Worm (Caenorhabditis elegans) whole organism, L4 larva: ENCODE data around the gene sulp-5.
A peak's percentile ranks its signal among the peaks of the same experiment; 100 is the strongest.

ENCODE experiments used
- D1046.2 ChIP-seq: fragments of 200-800 bp; sonication (Bioruptor generic); IDR thresholded peaks from 2 replicates; pipeline ENCODE4 v1.3.6; 2022; ENCODE audit warnings: missing genetic modification characterization, missing compliant biosample characterization
- F37D6.2 ChIP-seq: sonication (generic microtip); optimal IDR thresholded peaks from 2 replicates; lab custom pipeline; 2016; ENCODE audit warnings: mild to moderate bottlenecking, missing genetic modification characterization, missing compliant biosample characterization
- F49E8.2 ChIP-seq: sonication (generic microtip); optimal IDR thresholded peaks from 2 replicates; lab custom pipeline; 2016; ENCODE audit warnings: missing compliant biosample characterization, mild to moderate bottlenecking, missing genetic modification characterization, borderline replicate concordance
- T20F7.1 ChIP-seq: fragments of 200-800 bp; sonication (Bioruptor generic); optimal IDR thresholded peaks from 2 replicates; lab custom pipeline; 2018; ENCODE audit warnings: mild to moderate bottlenecking, missing genetic modification characterization, missing compliant biosample characterization
- Y48G9A.11 ChIP-seq: fragments of 200-800 bp; sonication (Bioruptor generic); IDR thresholded peaks from 2 replicates; pipeline ENCODE4 v1.3.6; 2022; ENCODE audit warnings: missing genetic modification reagents, missing genetic modification characterization, missing compliant biosample characterization
- ZK546.5 ChIP-seq, 2 experiments: sonication (generic microtip); optimal IDR thresholded peaks; 2 replicates each; lab custom pipeline; 2017; ENCODE audit warnings: missing biosample characterization in 2 of 2, missing genetic modification characterization in 2 of 2
- aha-1 ChIP-seq: fragments of 150-350 bp; peaks from one replicate; lab custom pipeline; 2014; ENCODE audit warnings: missing biosample characterization, missing genetic modification characterization
- ceh-20 ChIP-seq: fragments of 200-800 bp; sonication (Bioruptor generic); IDR thresholded peaks from 2 replicates; pipeline ENCODE4 v1.3.6; 2022; ENCODE audit warnings: missing genetic modification reagents, missing genetic modification characterization, missing compliant biosample characterization
- ceh-28 ChIP-seq: fragments of 150-350 bp; optimal IDR thresholded peaks from 2 replicates; lab custom pipeline; 2014; ENCODE audit warnings: missing biosample characterization, missing genetic modification reagents, missing genetic modification characterization
- ceh-62 ChIP-seq: sonication (generic microtip); optimal IDR thresholded peaks from 2 replicates; lab custom pipeline; 2017; ENCODE audit warnings: missing biosample characterization, missing genetic modification characterization
- ceh-82 ChIP-seq: sonication (generic microtip); optimal IDR thresholded peaks from 2 replicates; lab custom pipeline; 2017; ENCODE audit warnings: missing biosample characterization, missing genetic modification characterization
- ces-1 ChIP-seq: fragments of 150-350 bp; sonication (generic microtip); optimal IDR thresholded peaks from 4 replicates; lab custom pipeline; 2014; ENCODE audit warnings: missing biosample characterization, missing genetic modification reagents, missing genetic modification characterization
- cey-2 ChIP-seq: sonication (generic microtip); optimal IDR thresholded peaks from 3 replicates; lab custom pipeline; 2017; ENCODE audit warnings: missing genetic modification characterization, mild to moderate bottlenecking, missing compliant biosample characterization, antibody characterized with exemption, borderline replicate concordance; ENCODE audit not compliant: insufficient read depth
- daf-12 ChIP-seq: fragments of 150-350 bp; optimal IDR thresholded peaks from 2 replicates; lab custom pipeline; 2014; ENCODE audit warnings: missing biosample characterization, missing genetic modification reagents, missing genetic modification characterization
- dmd-8 ChIP-seq: fragments of 200-800 bp; sonication (Bioruptor generic); IDR thresholded peaks from 2 replicates; pipeline ENCODE4 v1.3.6; 2022; ENCODE audit warnings: missing genetic modification characterization, missing compliant biosample characterization
- duxl-1 ChIP-seq: sonication (generic microtip); optimal IDR thresholded peaks from 2 replicates; lab custom pipeline; 2016; ENCODE audit warnings: mild to moderate bottlenecking, missing genetic modification characterization, moderate library complexity, missing compliant biosample characterization; ENCODE audit not compliant: poor library complexity
- fkh-10 ChIP-seq: fragments of 150-350 bp; optimal IDR thresholded peaks from 2 replicates; lab custom pipeline; 2014; ENCODE audit warnings: missing biosample characterization, missing genetic modification reagents, missing genetic modification characterization
- fos-1 ChIP-seq: fragments of 150-350 bp; optimal IDR thresholded peaks from 2 replicates; lab custom pipeline; 2014; ENCODE audit warnings: missing biosample characterization, missing genetic modification characterization
- hif-1 ChIP-seq, 2 experiments: sonication (generic microtip); optimal IDR thresholded peaks; 2 replicates each; lab custom pipeline; 2016 to 2017; ENCODE audit warnings: missing compliant biosample characterization in 2 of 2, missing genetic modification characterization in 2 of 2, missing genetic modification reagents in 2 of 2, missing genotype in 2 of 2, mild to moderate bottlenecking in 1 of 2
- hlh-11 ChIP-seq: fragments of 200-800 bp; sonication (Bioruptor generic); optimal IDR thresholded peaks from 2 replicates; lab custom pipeline; 2018; ENCODE audit warnings: mild to moderate bottlenecking, missing genetic modification characterization, missing compliant biosample characterization
- hlh-30 ChIP-seq: sonication (generic microtip); optimal IDR thresholded peaks from 2 replicates; lab custom pipeline; 2017; ENCODE audit warnings: antibody characterized with exemption, mild to moderate bottlenecking, missing genetic modification characterization, missing compliant biosample characterization; ENCODE audit not compliant: insufficient read depth
- jun-1 ChIP-seq: fragments of 150-350 bp; optimal IDR thresholded peaks from 2 replicates; lab custom pipeline; 2014; ENCODE audit warnings: missing biosample characterization, missing genetic modification reagents, missing genetic modification characterization
- lin-15B ChIP-seq: fragments of 150-350 bp; sonication (generic microtip); optimal IDR thresholded peaks from 3 replicates; lab custom pipeline; 2014; ENCODE audit warnings: missing biosample characterization, missing genetic modification characterization
- lin-29 ChIP-seq: fragments of 200-800 bp; sonication (Bioruptor generic); IDR thresholded peaks from 2 replicates; pipeline ENCODE4 v1.3.6; 2022; ENCODE audit warnings: missing genetic modification reagents, missing genetic modification characterization, missing compliant biosample characterization
- lsy-2 ChIP-seq, 2 experiments: fragments of 150-350 bp in 1 of 2; sonication (generic microtip) in 1 of 2; optimal IDR thresholded peaks; 2 replicates each; lab custom pipeline; 2014 to 2017; ENCODE audit warnings: missing biosample characterization in 2 of 2, missing genetic modification characterization in 2 of 2
- madf-5 ChIP-seq, 2 experiments: fragments of 200-800 bp; sonication (Bioruptor generic); IDR thresholded peaks; 2 replicates each; pipeline ENCODE4 v1.3.6; 2022; ENCODE audit warnings: missing compliant biosample characterization in 2 of 2, missing genetic modification characterization in 2 of 2
- mdl-1 ChIP-seq, 2 experiments: fragments of 150-350 bp in 1 of 2; sonication (generic microtip) in 1 of 2; optimal IDR thresholded peaks; 2 replicates each; lab custom pipeline; 2014 to 2017; ENCODE audit warnings: missing biosample characterization in 2 of 2, missing genetic modification characterization in 2 of 2
- mdt-29 ChIP-seq: fragments of 200-800 bp; sonication (Bioruptor generic); IDR thresholded peaks from 2 replicates; pipeline ENCODE4 v1.3.6; 2022; ENCODE audit warnings: missing genetic modification reagents, missing genetic modification characterization, missing compliant biosample characterization
- mep-1 ChIP-seq: fragments of 150-350 bp; sonication (generic microtip); optimal IDR thresholded peaks from 3 replicates; lab custom pipeline; 2014; ENCODE audit warnings: missing biosample characterization, missing genetic modification characterization
- mxl-2 ChIP-seq: fragments of 200-800 bp; sonication (Bioruptor generic); conservative IDR thresholded peaks from 2 replicates; pipeline ENCODE4 v1.3.6; 2022; ENCODE audit warnings: missing genetic modification reagents, missing genetic modification characterization, missing compliant biosample characterization
- nhr-10 ChIP-seq: fragments of 150-350 bp; optimal IDR thresholded peaks from 2 replicates; lab custom pipeline; 2014; ENCODE audit warnings: missing biosample characterization, missing genetic modification characterization
- nhr-11 ChIP-seq: fragments of 150-350 bp; optimal IDR thresholded peaks from 2 replicates; lab custom pipeline; 2014; ENCODE audit warnings: missing biosample characterization, missing genetic modification characterization
- nhr-237 ChIP-seq: sonication (generic microtip); optimal IDR thresholded peaks from 2 replicates; lab custom pipeline; 2017; ENCODE audit warnings: missing biosample characterization, missing genetic modification characterization
- nhr-41 ChIP-seq: fragments of 200-800 bp; sonication (Bioruptor generic); IDR thresholded peaks from 2 replicates; pipeline ENCODE4 v1.3.6; 2022; ENCODE audit warnings: missing genetic modification reagents, missing genetic modification characterization, missing compliant biosample characterization
- nhr-48 ChIP-seq: sonication (generic microtip); optimal IDR thresholded peaks from 2 replicates; lab custom pipeline; 2016; ENCODE audit warnings: mild to moderate bottlenecking, missing genetic modification characterization, missing compliant biosample characterization
- php-3 ChIP-seq: fragments of 200-800 bp; sonication (Bioruptor generic); IDR thresholded peaks from 2 replicates; pipeline ENCODE4 v1.3.6; 2022; ENCODE audit warnings: missing genetic modification reagents, missing genetic modification characterization, missing compliant biosample characterization
- rbr-2 ChIP-seq: sonication (generic microtip); optimal IDR thresholded peaks from 2 replicates; lab custom pipeline; 2016; ENCODE audit warnings: missing genotype, missing genetic modification characterization, missing compliant biosample characterization
- sdz-12 ChIP-seq: fragments of 200-800 bp; sonication (Bioruptor generic); optimal IDR thresholded peaks from 2 replicates; lab custom pipeline; 2018; ENCODE audit warnings: mild to moderate bottlenecking, missing genetic modification characterization, missing compliant biosample characterization
- snpc-1.2 ChIP-seq: fragments of 200-800 bp; sonication (Bioruptor generic); IDR thresholded peaks from 2 replicates; pipeline ENCODE4 v1.3.6; 2022; ENCODE audit warnings: missing genetic modification reagents, missing genetic modification characterization, missing compliant biosample characterization
- snpc-4 ChIP-seq: fragments of 150-350 bp; optimal IDR thresholded peaks from 2 replicates; lab custom pipeline; 2014; ENCODE audit warnings: missing biosample characterization, missing genetic modification characterization
- spr-1 ChIP-seq: sonication (generic microtip); optimal IDR thresholded peaks from 2 replicates; lab custom pipeline; 2016; ENCODE audit warnings: mild to moderate bottlenecking, missing genetic modification characterization, missing compliant biosample characterization
- spr-3 ChIP-seq: fragments of 200-800 bp; sonication (Bioruptor generic); optimal IDR thresholded peaks from 2 replicates; lab custom pipeline; 2018; ENCODE audit warnings: mild to moderate bottlenecking, missing genetic modification characterization, missing compliant biosample characterization
- tag-97 ChIP-seq: fragments of 200-800 bp; sonication (Bioruptor generic); IDR thresholded peaks from 2 replicates; pipeline ENCODE4 v1.3.6; 2022; ENCODE audit warnings: missing genetic modification characterization, missing compliant biosample characterization
- unc-62 ChIP-seq, 3 experiments: fragments of 150-350 bp in 1 of 3; sonication (generic microtip); optimal IDR thresholded peaks in 2 of 3; peaks in 1 of 3; 1 replicate in 1 of 3; 2 replicates in 2 of 3; lab custom pipeline; 2014 to 2017; ENCODE audit warnings: missing biosample characterization in 3 of 3, missing genetic modification characterization in 3 of 3, missing genetic modification reagents in 3 of 3, missing genotype in 1 of 3
- zfp-2 ChIP-seq: sonication (generic microtip); optimal IDR thresholded peaks from 2 replicates; lab custom pipeline; 2016; ENCODE audit warnings: mild to moderate bottlenecking, missing genetic modification characterization, missing compliant biosample characterization
- zip-11 ChIP-seq: fragments of 200-800 bp; sonication (Bioruptor generic); IDR thresholded peaks from 2 replicates; pipeline ENCODE4 v1.3.6; 2022; ENCODE audit warnings: missing genetic modification characterization, missing compliant biosample characterization

The sulp-5 gene

DNA sequence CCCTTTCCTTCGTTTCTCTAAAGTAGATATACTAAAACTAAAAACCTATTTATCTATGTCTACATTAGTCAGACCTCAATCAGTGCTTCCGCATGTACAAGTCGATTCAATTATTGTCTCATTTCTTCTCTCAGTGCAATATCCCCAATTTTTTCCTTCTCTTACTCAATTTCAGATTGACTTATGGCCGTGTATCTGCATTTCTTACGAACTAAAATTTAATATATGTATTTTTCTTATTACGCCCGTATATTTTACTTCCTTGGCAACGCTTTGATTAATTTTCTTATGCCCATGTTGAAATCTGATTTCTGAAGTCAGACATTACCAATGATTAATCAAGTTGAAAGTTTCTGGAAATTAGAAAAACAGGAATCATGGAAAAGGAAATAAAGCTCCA lies 24.9 kb upstream of the sulp-5 start:
- TF ChIP-seq ceh-82 (no peak), ceh-62 (no peak), spr-3 (GFP tag; lab: Kevin White, UChicago) (no peak), D1046.2 (no peak), hif-1 (tag; optimal IDR thresholded peaks at IDR 0.05; lab: Kevin White, UChicago) (no peak), zfp-2 (tag; lab: Kevin White, UChicago) (no peak), nhr-10 (tag; lab: Kevin White, UChicago) (no peak), ces-1 (GFP tag; lab: Kevin White, UChicago) (peak; percentile 60), lsy-2 (tag; optimal IDR thresholded peaks at IDR 0.05; lab: Kevin White, UChicago) (peak in 1 of 2 experiments; percentile 14), ZK546.5 (tag; optimal IDR thresholded peaks at IDR 0.05; lab: Kevin White, UChicago) (no peak), F37D6.2 (tag; lab: Kevin White, UChicago) (peak; percentile 12), mep-1 (tag; lab: Kevin White, UChicago) (no peak), lin-15B (tag; lab: Kevin White, UChicago) (no peak), unc-62 (GFP tag; optimal IDR thresholded peaks at IDR 0.05 in 1 of 2; lab: Kevin White, UChicago) (peak in 1 of 2 experiments; percentile 43), unc-62 (tag; optimal IDR thresholded peaks at IDR 0.05; lab: Kevin White, UChicago) (no peak), mdl-1 (tag; optimal IDR thresholded peaks at IDR 0.05; lab: Kevin White, UChicago) (no peak), nhr-11 (tag; lab: Kevin White, UChicago) (peak; percentile 42), hlh-11 (tag; lab: Kevin White, UChicago) (no peak), rbr-2 (peak; percentile 8), ceh-28 (tag; lab: Kevin White, UChicago) (no peak), ceh-20 (GFP tag; lab: Robert Waterston, UW) (no peak), T20F7.1 (GFP tag; lab: Kevin White, UChicago) (no peak), madf-5 (GFP tag; IDR thresholded peaks at IDR 0.05; lab: Robert Waterston, UW) (no peak), mxl-2 (GFP tag; lab: Robert Waterston, UW) (no peak), sdz-12 (GFP tag; lab: Kevin White, UChicago) (no peak), jun-1 (tag; lab: Kevin White, UChicago) (no peak), duxl-1 (tag; lab: Kevin White, UChicago) (no peak), cey-2 (tag; lab: Kevin White, UChicago) (no peak)

DNA sequence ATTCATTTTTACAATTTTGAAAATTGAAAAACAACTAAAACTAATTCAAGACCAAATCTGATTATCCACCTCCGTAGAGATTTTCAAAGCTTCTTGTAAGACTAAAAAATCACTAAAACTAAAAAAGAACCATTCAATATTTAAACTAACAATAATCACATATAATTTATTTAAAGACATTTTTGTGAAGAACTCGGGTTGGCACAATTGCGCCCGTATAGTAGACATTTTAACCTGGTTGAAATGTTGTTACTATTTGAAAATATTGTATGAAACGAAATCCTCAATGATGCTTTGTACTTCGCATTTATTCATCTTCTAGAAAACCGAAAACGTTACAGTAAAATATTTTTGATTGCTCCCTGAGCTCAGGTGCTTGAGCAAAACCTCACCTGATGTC lies 23.8 kb upstream of the sulp-5 start:
- TF ChIP-seq mep-1 (tag; lab: Kevin White, UChicago) (no peak), zip-11 (GFP tag; lab: Robert Waterston, UW) (no peak), unc-62 (GFP tag; optimal IDR thresholded peaks at IDR 0.05 in 1 of 2; lab: Kevin White, UChicago) (peak in 1 of 2 experiments; percentile 74), unc-62 (tag; optimal IDR thresholded peaks at IDR 0.05; lab: Kevin White, UChicago) (no peak), aha-1 (peak; percentile 75)

DNA sequence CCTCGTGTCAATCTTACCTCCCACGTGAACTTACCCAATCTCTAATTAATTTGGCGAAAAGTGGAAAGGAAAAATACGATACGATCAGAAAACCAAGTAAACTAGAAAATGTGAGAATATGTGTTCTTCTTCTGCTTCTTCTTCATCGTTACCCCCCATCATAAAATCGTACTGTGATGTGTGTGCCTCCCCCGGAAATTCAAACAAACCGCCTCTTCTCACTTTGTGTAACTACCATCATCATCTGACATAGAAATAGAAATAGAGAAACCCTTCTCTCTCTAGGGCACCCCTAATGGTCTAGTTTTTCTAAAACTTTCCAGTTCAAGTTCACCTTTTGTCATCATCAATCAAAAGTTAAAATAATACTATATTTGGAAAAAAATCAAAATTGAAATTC lies 22.1 kb upstream of the sulp-5 start:
- no peak for TF ChIP-seq cey-2 (tag; lab: Kevin White, UChicago)
- no peak for TF ChIP-seq D1046.2
- TF ChIP-seq lin-29 (GFP tag; lab: Robert Waterston, UW) = no peak
- TF ChIP-seq nhr-41 (GFP tag; lab: Robert Waterston, UW) = no peak
- no peak for TF ChIP-seq ces-1 (GFP tag; lab: Kevin White, UChicago)
- TF ChIP-seq T20F7.1 (GFP tag; lab: Kevin White, UChicago) = no peak
- peak; percentile 97 for TF ChIP-seq aha-1
- TF ChIP-seq ZK546.5 (tag; optimal IDR thresholded peaks at IDR 0.05; lab: Kevin White, UChicago) = no peak
- no peak for TF ChIP-seq nhr-48 (tag; lab: Kevin White, UChicago)
- TF ChIP-seq php-3 = no peak
- peak; percentile 1 for TF ChIP-seq hlh-11 (tag; lab: Kevin White, UChicago)
- no peak for TF ChIP-seq dmd-8 (GFP tag; lab: Robert Waterston, UW)
- no peak for TF ChIP-seq ceh-28 (tag; lab: Kevin White, UChicago)
- no peak for TF ChIP-seq daf-12
- TF ChIP-seq zip-11 (GFP tag; lab: Robert Waterston, UW) = no peak
- no peak for TF ChIP-seq jun-1 (tag; lab: Kevin White, UChicago)
- no peak for TF ChIP-seq tag-97 (GFP tag; lab: Robert Waterston, UW)
- no peak for TF ChIP-seq snpc-1.2
- TF ChIP-seq hlh-30 (tag; lab: Kevin White, UChicago) = peak; percentile 39
- no peak for TF ChIP-seq snpc-4 (tag; lab: Kevin White, UChicago)
- no peak for TF ChIP-seq Y48G9A.11 (GFP tag; lab: Robert Waterston, UW)
- no peak for TF ChIP-seq spr-1 (tag; lab: Kevin White, UChicago)
- TF ChIP-seq fkh-10 (GFP tag; lab: Kevin White, UChicago) = no peak
- TF ChIP-seq mdt-29 (GFP tag; lab: Robert Waterston, UW) = no peak
- no peak for TF ChIP-seq fos-1 (tag; lab: Kevin White, UChicago)
- no peak for TF ChIP-seq nhr-237 (tag; lab: Kevin White, UChicago)
- TF ChIP-seq F49E8.2 (tag; lab: Kevin White, UChicago) = no peak
